Worm (Caenorhabditis elegans) whole organism, early embryonic: ENCODE data around the gene ZC477.3.

Experiments used
- aly-1 ChIP-seq: sonication (generic microtip); optimal IDR thresholded peaks from 2 replicates; lab custom pipeline; 2016; ENCODE audit warnings: missing genetic modification characterization, missing compliant biosample characterization
- ama-1 ChIP-seq: fragments of 150-350 bp; optimal IDR thresholded peaks from 2 replicates; lab custom pipeline; 2014

DNA sequence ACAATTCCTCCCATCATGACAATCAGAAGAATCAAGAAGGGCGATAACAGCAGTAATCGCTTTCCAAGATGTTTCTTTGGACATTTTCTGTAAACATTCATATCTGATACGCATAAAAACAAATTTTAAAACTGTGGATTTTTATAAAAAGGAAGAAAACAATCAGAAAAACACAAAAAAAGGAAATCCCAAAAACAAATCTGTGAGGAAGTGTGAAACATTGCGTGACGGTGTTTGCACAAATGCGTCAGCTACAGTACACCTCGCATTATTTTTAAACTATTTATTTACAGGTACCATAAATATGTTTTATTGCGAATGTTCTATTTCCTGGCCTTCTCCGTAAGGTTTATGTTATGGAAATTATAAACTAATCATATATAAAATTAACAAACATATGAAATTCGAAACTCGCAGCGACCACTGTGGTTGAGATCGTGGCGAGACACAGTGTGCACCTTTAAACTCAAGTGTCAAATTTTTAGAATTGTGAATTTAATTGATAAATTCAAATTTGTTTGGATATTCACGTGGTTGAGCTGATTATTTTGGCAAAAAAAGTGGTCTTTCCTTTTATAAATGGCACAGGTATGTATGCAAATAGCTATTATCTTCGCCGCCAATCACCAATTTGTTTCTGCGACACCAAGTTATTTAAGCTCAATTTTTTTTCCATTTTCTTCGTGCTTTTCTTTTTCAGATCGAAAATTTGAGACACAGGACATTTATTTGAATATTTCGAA is 18.2 kb downstream of the ZC477.3 start, which contains the start of the genes C34D4.10 and str-48:
- TF ChIP-seq ama-1, result no peak
- TF ChIP-seq aly-1, result no peak
